Fruit fly (Drosophila melanogaster): ENCODE data around the gene CG6980.

Gene CG6980

DNA sequence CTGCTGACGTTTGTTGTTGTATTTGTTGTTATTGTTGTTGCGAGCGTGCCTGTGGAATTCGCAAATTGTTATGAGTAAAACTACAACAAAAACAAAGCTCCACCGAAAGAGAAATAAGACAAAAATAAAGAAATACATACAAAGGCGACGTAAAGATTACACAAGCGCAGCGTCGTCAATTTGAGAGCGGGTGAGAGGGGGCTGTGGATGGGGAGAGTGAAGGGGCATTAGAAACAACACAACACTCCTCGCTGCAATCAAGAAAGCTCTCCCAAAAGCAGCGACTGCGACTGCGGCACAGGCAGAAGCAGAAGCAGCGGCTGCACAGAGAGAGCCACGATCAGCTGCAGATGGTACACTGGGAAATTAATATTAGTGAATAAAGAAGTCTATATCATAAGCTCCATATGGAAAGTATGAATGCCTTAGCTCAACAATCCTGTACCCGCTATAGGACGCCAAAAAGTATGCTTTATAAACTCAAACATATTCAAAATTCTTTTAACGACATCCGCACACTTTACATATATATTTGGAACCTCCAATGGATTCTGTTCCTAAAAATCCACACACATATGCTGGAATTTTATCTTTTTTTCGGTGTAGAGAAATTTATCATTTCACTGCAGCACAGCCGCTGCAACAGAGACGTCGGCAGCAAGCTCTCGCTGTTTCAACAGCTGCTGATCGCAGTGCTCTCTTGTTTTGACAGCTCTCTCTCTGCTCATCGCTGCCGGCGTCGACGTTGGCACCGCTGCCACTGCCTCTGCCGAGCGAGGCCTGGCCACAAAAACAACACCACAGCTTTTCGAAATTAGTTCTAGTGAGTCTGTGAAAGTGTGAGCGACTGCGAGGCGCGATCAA is 38.7 kb upstream of the CG6980 start, which contains the start of gene CG13631:
Gene CG13631 (plus strand): TSS at position 814 of the 864 bp plus-strand sequence.
- TF ChIP-seq tai (GFP tag; optimal IDR thresholded peaks at IDR 0.05) (peak; percentile 91), Vsx2 (GFP tag; optimal IDR thresholded peaks at IDR 0.05; ENCODE audit: partially characterized antibody) (no peak), CG9705 (GFP tag; optimal IDR thresholded peaks at IDR 0.05) (peak; percentile 87), pan (optimal IDR thresholded peaks at IDR 0.05) (no peak), brk (GFP tag; optimal IDR thresholded peaks at IDR 0.05) (peak; percentile 87), h (GFP tag; optimal IDR thresholded peaks at IDR 0.05) (peak; percentile 97), sv (GFP tag; optimal IDR thresholded peaks at IDR 0.05) (peak; percentile 92), OdsH (GFP tag; optimal IDR thresholded peaks at IDR 0.05) (peak; percentile 97), Jra (GFP tag; optimal IDR thresholded peaks at IDR 0.05) (peak; percentile 92), Dif (GFP tag; optimal IDR thresholded peaks at IDR 0.05; ENCODE audit: partially characterized antibody) (peak; percentile 53), br (GFP tag; optimal IDR thresholded peaks at IDR 0.05) (peak; percentile 97), Mio (GFP tag; optimal IDR thresholded peaks at IDR 0.05) (peak; percentile 76), Myc (optimal IDR thresholded peaks at IDR 0.05) (no peak), woc (GFP tag; optimal IDR thresholded peaks at IDR 0.05) (peak; percentile 90), sage (GFP tag; optimal IDR thresholded peaks at IDR 0.05) (peak; percentile 77), Dfd (GFP tag; optimal IDR thresholded peaks at IDR 0.05) (peak; percentile 52), CrebA (GFP tag; optimal IDR thresholded peaks at IDR 0.05; ENCODE audit: borderline replicate concordance) (peak; percentile 49), Sp1 (GFP tag; optimal IDR thresholded peaks at IDR 0.05) (peak; percentile 92), Rel (GFP tag; optimal IDR thresholded peaks at IDR 0.05) (peak; percentile 56), Rel (tag; optimal IDR thresholded peaks at IDR 0.05) (peak; percentile 59), N (GFP tag; optimal IDR thresholded peaks at IDR 0.05) (no peak), jim (GFP tag; optimal IDR thresholded peaks at IDR 0.05) (no peak), Hr83 (GFP tag; optimal IDR thresholded peaks at IDR 0.05; ENCODE audit: poor library complexity, severe bottlenecking) (peak; percentile 76), Abd-B (GFP tag; optimal IDR thresholded peaks at IDR 0.05) (no peak), ey (GFP tag; optimal IDR thresholded peaks at IDR 0.05) (peak; percentile 98), fru (GFP tag; optimal IDR thresholded peaks at IDR 0.05) (peak; percentile 98), rgr (GFP tag; optimal IDR thresholded peaks at IDR 0.05) (peak; percentile 97), CG32264 (GFP tag; optimal IDR thresholded peaks at IDR 0.05) (peak; percentile 86), usp (GFP tag; optimal IDR thresholded peaks at IDR 0.05) (no peak), GATAd (GFP tag; optimal IDR thresholded peaks at IDR 0.05) (peak; percentile 73), dl (GFP tag; optimal IDR thresholded peaks at IDR 0.05; ENCODE audit: insufficient read depth in 1 of 2, partially characterized antibody in 2 of 2) (peak; percentile 30 to 81), lola (GFP tag; optimal IDR thresholded peaks at IDR 0.05) (no peak), foxo (GFP tag; optimal IDR thresholded peaks at IDR 0.05) (peak; percentile 65 to 98), psq (GFP tag; optimal IDR thresholded peaks at IDR 0.05) (peak; percentile 93), dmrt93B (GFP tag; optimal IDR thresholded peaks at IDR 0.05) (peak; percentile 96), HLH106 (tag; optimal IDR thresholded peaks at IDR 0.05) (peak; percentile 97), Hnf4 (GFP tag; optimal IDR thresholded peaks at IDR 0.05) (peak; percentile 94), Hr78 (GFP tag; optimal IDR thresholded peaks at IDR 0.05) (no peak), dsf (GFP tag; optimal IDR thresholded peaks at IDR 0.05; ENCODE audit: borderline replicate concordance) (peak; percentile 75)

DNA sequence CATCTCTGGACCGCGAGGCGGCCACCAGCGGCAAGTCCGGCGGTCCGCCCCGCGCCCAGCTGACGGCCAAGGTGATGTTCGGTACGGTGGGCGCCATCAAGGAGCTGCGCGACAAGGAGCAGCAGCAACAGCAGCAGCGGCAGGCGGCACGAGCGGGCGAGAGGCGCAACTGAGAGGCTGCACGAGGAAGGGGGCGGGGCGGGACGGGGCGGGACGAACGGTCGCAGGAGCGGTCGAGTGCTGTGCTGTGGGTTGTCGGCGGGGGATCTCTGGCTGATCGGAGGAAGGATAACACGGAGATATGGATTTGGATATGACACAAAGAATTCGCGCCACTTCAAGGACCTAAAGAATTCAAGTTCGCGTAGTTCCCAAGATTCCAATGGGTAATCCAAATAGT is 37.8 kb upstream of the CG6980 start:
- TF ChIP-seq Dfd (GFP tag; optimal IDR thresholded peaks at IDR 0.05) (peak; percentile 82), h (GFP tag; optimal IDR thresholded peaks at IDR 0.05) (no peak)
